Fruit fly (Drosophila melanogaster) whole organism, pupa: ENCODE data around the gene Chd64.

Source experiments
- CG10348 ChIP-seq: fragments of 200-800 bp; sonication (Bioruptor generic); IDR thresholded peaks from 2 replicates; pipeline ENCODE4 v1.3.6; 2022; ENCODE audit warnings: missing biosample characterization, missing genetic modification characterization
- CG12605 ChIP-seq: fragments of 200-800 bp; sonication (Bioruptor generic); IDR thresholded peaks from 2 replicates; pipeline ENCODE4 v1.3.6; 2022; ENCODE audit warnings: missing biosample characterization, missing genetic modification characterization
- CG13204 ChIP-seq: fragments of 200-800 bp; sonication (Bioruptor generic); optimal IDR thresholded peaks from 2 replicates; lab custom pipeline; 2018; ENCODE audit warnings: missing biosample characterization, mild to moderate bottlenecking, missing genetic modification characterization, moderate library complexity
- CG14655 ChIP-seq: fragments of 200-800 bp; sonication (Bioruptor generic); optimal IDR thresholded peaks from 3 replicates; lab custom pipeline; 2017; ENCODE audit warnings: mild to moderate bottlenecking, missing biosample characterization, missing genetic modification reagents, missing genetic modification characterization
- CG15710 ChIP-seq: fragments of 200-800 bp; sonication (Bioruptor generic); optimal IDR thresholded peaks from 2 replicates; lab custom pipeline; 2018; ENCODE audit warnings: missing biosample characterization, mild to moderate bottlenecking, missing genetic modification characterization, moderate library complexity
- CG17806 ChIP-seq: fragments of 200-800 bp; sonication (Bioruptor generic); optimal IDR thresholded peaks from 2 replicates; lab custom pipeline; 2018; ENCODE audit warnings: missing biosample characterization, mild to moderate bottlenecking, missing genetic modification characterization, moderate library complexity
- CG32121 ChIP-seq: fragments of 200-800 bp; sonication (Bioruptor generic); IDR thresholded peaks from 2 replicates; pipeline ENCODE4 v1.3.6; 2022; ENCODE audit warnings: missing biosample characterization, missing genetic modification characterization
- CG34367 ChIP-seq: fragments of 200-800 bp; sonication (Bioruptor generic); optimal IDR thresholded peaks from 2 replicates; lab custom pipeline; 2018; ENCODE audit warnings: missing biosample characterization, mild to moderate bottlenecking, missing genetic modification characterization
- CG4496 ChIP-seq: fragments of 200-800 bp; sonication (Bioruptor generic); IDR thresholded peaks from 3 replicates; pipeline ENCODE4 v1.3.6; 2022; ENCODE audit warnings: missing biosample characterization, missing genetic modification characterization
- CG8159 ChIP-seq: fragments of 200-800 bp; sonication (Bioruptor generic); optimal IDR thresholded peaks from 3 replicates; lab custom pipeline; 2018; ENCODE audit warnings: missing biosample characterization, mild to moderate bottlenecking, missing genetic modification characterization, moderate library complexity
- CG8301 ChIP-seq: fragments of 200-800 bp; sonication (Bioruptor generic); optimal IDR thresholded peaks from 2 replicates; lab custom pipeline; 2018; ENCODE audit warnings: missing biosample characterization, mild to moderate bottlenecking, missing genetic modification characterization
- CG9948 ChIP-seq: fragments of 200-800 bp; sonication (Bioruptor generic); optimal IDR thresholded peaks from 2 replicates; lab custom pipeline; 2018; ENCODE audit warnings: missing biosample characterization, mild to moderate bottlenecking, missing genetic modification characterization, moderate library complexity
- D1 ChIP-seq: fragments of 200-800 bp; sonication (Bioruptor generic); optimal IDR thresholded peaks from 2 replicates; lab custom pipeline; 2018; ENCODE audit warnings: missing biosample characterization, mild to moderate bottlenecking, missing genetic modification characterization, moderate library complexity
- EcR ChIP-seq: fragments of 200-800 bp; sonication (Bioruptor generic); optimal IDR thresholded peaks from 3 replicates; lab custom pipeline; 2019; ENCODE audit warnings: missing biosample characterization, missing genetic modification characterization, mild to moderate bottlenecking, moderate library complexity, missing genetic modification reagents
- Ets98B ChIP-seq: fragments of 200-800 bp; sonication (Bioruptor generic); IDR thresholded peaks from 2 replicates; pipeline ENCODE4 v1.3.6; 2022; ENCODE audit warnings: missing biosample characterization, missing genetic modification characterization
- Pif1A ChIP-seq: fragments of 200-800 bp; sonication (Bioruptor generic); optimal IDR thresholded peaks from 3 replicates; lab custom pipeline; 2016; ENCODE audit warnings: missing biosample characterization, missing genetic modification characterization
- Pif1B ChIP-seq: fragments of 200-800 bp; sonication (Bioruptor generic); optimal IDR thresholded peaks from 3 replicates; lab custom pipeline; 2016; ENCODE audit warnings: missing biosample characterization, missing genetic modification characterization
- Snoo ChIP-seq: fragments of 200-800 bp; sonication (Bioruptor generic); optimal IDR thresholded peaks from 3 replicates; lab custom pipeline; 2017; ENCODE audit warnings: missing biosample characterization, mild to moderate bottlenecking, missing genetic modification characterization, inconsistent platforms
- fd96Ca ChIP-seq: fragments of 200-800 bp; sonication (Bioruptor generic); IDR thresholded peaks from 3 replicates; pipeline ENCODE4 v1.3.6; 2022; ENCODE audit warnings: missing biosample characterization, missing genetic modification characterization
- gl ChIP-seq: fragments of 200-800 bp; sonication (Bioruptor generic); optimal IDR thresholded peaks from 2 replicates; lab custom pipeline; 2018; ENCODE audit warnings: missing biosample characterization, mild to moderate bottlenecking, missing genetic modification characterization
- rn ChIP-seq: fragments of 200-800 bp; sonication (Bioruptor generic); IDR thresholded peaks from 2 replicates; pipeline ENCODE4 v1.3.6; 2022; ENCODE audit warnings: missing biosample characterization, missing genetic modification characterization

Chd64 gene

dm6 chr3L:4099194-4099593, 23.0 kb downstream of the Chd64 start:
- TF ChIP-seq Pif1A (no peak), EcR (GFP tag; lab: Kevin White, UChicago) (peak; percentile 70), CG15710 (tag; lab: Kevin White, UChicago) (no peak), D1 (no peak), CG8301 (tag; lab: Kevin White, UChicago) (no peak), CG12605 (GFP tag; lab: Robert Waterston, UW) (no peak), Snoo (tag; lab: Kevin White, UChicago) (no peak)

DNA sequence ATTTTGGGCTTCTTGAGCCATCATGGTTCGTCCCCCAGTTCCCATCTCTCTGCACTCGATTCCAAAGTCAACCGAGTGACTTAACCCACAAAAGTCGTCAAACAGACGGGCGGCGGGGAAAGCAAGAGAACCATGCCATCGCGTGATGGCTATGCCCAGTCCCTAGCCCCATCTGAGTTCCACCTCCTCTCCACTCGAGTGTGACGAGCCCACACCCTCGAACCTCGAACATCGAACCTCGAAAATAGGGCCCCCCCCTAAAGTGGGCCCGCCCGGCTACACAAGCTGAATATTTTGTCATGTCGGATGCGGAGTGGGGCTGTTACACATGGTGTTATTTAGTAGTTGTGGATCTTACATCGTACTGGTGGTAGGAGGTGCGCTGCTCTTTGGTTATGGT, 25.6 kb downstream of the Chd64 start:
- TF ChIP-seq CG9948 (tag; lab: Kevin White, UChicago) (no peak), EcR (GFP tag; lab: Kevin White, UChicago) (peak; percentile 46)

DNA sequence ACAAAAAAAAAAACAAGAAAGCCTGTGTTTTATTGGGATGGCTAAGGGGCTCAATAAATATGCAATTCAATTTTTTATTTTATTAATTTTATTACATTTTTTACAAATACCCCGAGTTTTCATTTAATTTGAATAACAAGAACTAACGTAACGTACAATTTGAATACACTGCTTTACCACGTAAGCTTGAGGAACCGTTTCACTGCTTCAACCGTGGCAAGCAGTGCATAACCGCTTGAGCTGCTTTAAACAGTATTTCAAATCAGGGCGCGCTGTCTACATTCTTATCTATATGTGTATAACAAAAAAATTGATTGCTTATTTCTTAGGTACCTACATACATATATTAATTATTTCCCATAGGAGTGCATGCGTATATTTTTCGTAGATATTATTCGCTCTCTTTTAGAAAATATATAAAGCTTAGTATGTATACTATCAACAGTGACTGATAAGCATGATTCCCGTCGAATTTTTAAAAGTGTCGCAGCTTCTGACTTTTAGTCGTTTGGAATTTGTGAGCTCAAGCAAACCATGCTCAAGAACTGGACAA, 29.4 kb downstream of the Chd64 start, which contains the start of gene CG14990:
TSS of gene CG14990 (plus strand) at position 503 of the 553 bp plus-strand sequence.
- TF ChIP-seq D1, result peak; percentile 97
- no peak for TF ChIP-seq CG15710 (tag; lab: Kevin White, UChicago)
- no peak for TF ChIP-seq CG12605 (GFP tag; lab: Robert Waterston, UW)
- no peak for TF ChIP-seq CG4496
- TF ChIP-seq CG34367 (tag; lab: Kevin White, UChicago), result no peak
- TF ChIP-seq CG32121, result no peak
- TF ChIP-seq Pif1A, result no peak
- TF ChIP-seq EcR (GFP tag; lab: Kevin White, UChicago), result no peak

DNA sequence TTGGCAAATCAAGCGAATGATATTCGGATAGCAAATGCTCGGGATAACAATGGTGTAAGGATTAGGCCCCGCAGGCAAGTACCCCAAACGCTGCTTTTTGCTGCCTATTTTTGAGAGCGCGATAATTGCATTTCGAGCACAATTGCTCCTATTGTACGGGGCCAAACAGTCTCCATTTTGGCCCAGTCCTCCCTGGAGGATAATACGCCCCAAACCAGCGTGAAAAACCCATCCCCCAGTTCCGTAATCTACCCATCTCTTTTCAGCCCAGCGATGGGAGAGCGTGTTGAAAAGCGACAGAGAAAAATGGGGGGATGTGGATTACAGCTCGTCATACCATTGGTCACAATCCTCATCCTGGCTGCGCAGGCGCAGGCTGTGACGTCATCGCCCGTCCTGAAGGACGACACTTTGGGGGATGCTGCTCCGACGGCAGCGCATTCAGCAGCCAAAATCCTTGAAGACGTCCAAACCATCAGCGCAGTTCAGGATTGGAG, 33.4 kb downstream of the Chd64 start, which contains the start of gene Gad1:
TSS of gene Gad1 (minus strand) at position 51 of the 497 bp plus-strand sequence.
- TF ChIP-seq rn (GFP tag; lab: Robert Waterston, UW) (no peak), CG8159 (tag; lab: Kevin White, UChicago) (no peak), Pif1A (no peak), CG13204 (GFP tag; lab: Kevin White, UChicago) (no peak), gl (tag; lab: Kevin White, UChicago) (no peak), CG12605 (GFP tag; lab: Robert Waterston, UW) (no peak), D1 (no peak), CG14655 (GFP tag; lab: Kevin White, UChicago) (no peak), CG4496 (no peak), CG8301 (tag; lab: Kevin White, UChicago) (no peak), Pif1B (GFP tag; lab: Kevin White, UChicago) (no peak), CG34367 (tag; lab: Kevin White, UChicago) (no peak), Ets98B (no peak), CG10348 (GFP tag; lab: Robert Waterston, UW) (no peak), EcR (GFP tag; lab: Kevin White, UChicago) (no peak), CG17806 (tag; lab: Kevin White, UChicago) (no peak), CG9948 (tag; lab: Kevin White, UChicago) (no peak), Snoo (tag; lab: Kevin White, UChicago) (no peak), CG15710 (tag; lab: Kevin White, UChicago) (no peak), CG32121 (no peak)

- TF ChIP-seq D1, result no peak
- no peak for TF ChIP-seq Pif1B (GFP tag; lab: Kevin White, UChicago)
- no peak for TF ChIP-seq CG14655 (GFP tag; lab: Kevin White, UChicago)
- TF ChIP-seq gl (tag; lab: Kevin White, UChicago), result no peak
- no peak for TF ChIP-seq CG9948 (tag; lab: Kevin White, UChicago)
- no peak for TF ChIP-seq CG8159 (tag; lab: Kevin White, UChicago)
Measured at dm6 chr3L:4087281-4087680, 34.9 kb downstream of the Chd64 start, which contains the start of gene CG14989. Gene CG14989 (plus strand): TSS chr3L:4087581.

- TF ChIP-seq CG15710 (tag; lab: Kevin White, UChicago) (no peak), EcR (GFP tag; lab: Kevin White, UChicago) (no peak), Ets98B (no peak), CG17806 (tag; lab: Kevin White, UChicago) (no peak), CG10348 (GFP tag; lab: Robert Waterston, UW) (no peak), fd96Ca (no peak), CG13204 (GFP tag; lab: Kevin White, UChicago) (no peak), D1 (no peak), Snoo (tag; lab: Kevin White, UChicago) (no peak), CG34367 (tag; lab: Kevin White, UChicago) (no peak), CG8159 (tag; lab: Kevin White, UChicago) (no peak), rn (GFP tag; lab: Robert Waterston, UW) (no peak), CG12605 (GFP tag; lab: Robert Waterston, UW) (no peak), CG9948 (tag; lab: Kevin White, UChicago) (no peak), Pif1B (GFP tag; lab: Kevin White, UChicago) (no peak)
Measured at dm6 chr3L:4085867-4086266, 36.3 kb downstream of the Chd64 start.

dm6 chr3L:4083442-4083841, 38.7 kb downstream of the Chd64 start:
- TF ChIP-seq gl (tag; lab: Kevin White, UChicago), result no peak
- TF ChIP-seq Ets98B, result no peak
- no peak for TF ChIP-seq CG8301 (tag; lab: Kevin White, UChicago)
- TF ChIP-seq CG17806 (tag; lab: Kevin White, UChicago), result no peak
- TF ChIP-seq CG10348 (GFP tag; lab: Robert Waterston, UW), result no peak
- TF ChIP-seq CG4496, result no peak
